Fruit fly (Drosophila melanogaster) whole organism, wandering third instar larva: ENCODE results near the gene CG31275.

Experiments used
- N ChIP-seq: fragments of >200 bp; optimal IDR thresholded peaks from 2 replicates; lab custom pipeline; 2018; ENCODE audit warnings: missing biosample characterization, missing external identifiers, missing genetic modification characterization
- brk ChIP-seq: fragments of 200-800 bp; sonication (Bioruptor generic); optimal IDR thresholded peaks from 2 replicates; lab custom pipeline; 2016; ENCODE audit warnings: missing biosample characterization, mild to moderate bottlenecking, missing genetic modification characterization
- pan ChIP-seq: fragments of >200 bp; optimal IDR thresholded peaks from 2 replicates; lab custom pipeline; 2017

DNA sequence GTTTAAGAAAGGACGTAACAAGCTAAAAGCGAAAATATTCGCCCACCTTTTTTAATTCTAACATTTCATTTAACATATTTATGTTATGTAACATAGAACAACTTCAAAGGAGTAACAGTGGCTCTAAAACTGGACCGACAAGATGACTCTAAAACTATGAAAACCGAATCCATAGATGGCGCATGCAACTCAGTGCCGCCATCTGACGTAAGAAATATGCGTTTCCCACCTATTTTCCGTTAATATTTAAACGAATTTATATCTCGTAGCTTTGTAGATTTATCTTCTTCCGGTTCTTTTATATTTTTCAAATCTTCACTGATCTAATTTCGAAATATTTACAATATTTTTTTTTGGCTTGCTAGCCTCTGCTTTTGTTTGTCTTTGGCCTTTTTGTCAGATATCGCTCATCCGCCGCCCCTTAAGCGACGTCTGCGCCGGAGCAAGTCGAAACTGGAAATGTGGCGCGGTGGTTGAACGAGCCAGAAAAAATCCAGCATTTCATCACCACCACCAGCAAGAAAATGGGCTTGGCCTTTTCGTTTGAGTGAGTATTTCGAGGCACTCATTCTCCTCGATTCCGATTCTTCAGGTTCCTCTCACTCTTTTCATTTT lies 2.5 kb downstream of the CG31275 start:
- no peak for TF ChIP-seq pan (lab: Kevin White, UChicago)
- TF ChIP-seq brk (GFP tag; lab: Kevin White, UChicago), result no peak
- TF ChIP-seq N (GFP tag; lab: Kevin White, UChicago), result no peak
